Worm (Caenorhabditis elegans) whole organism, mixed stage, embryonic: ENCODE data around the gene F11C1.1.

Experiments
- ces-1 ChIP-seq: fragments of 150-350 bp; optimal IDR thresholded peaks from 2 replicates; lab custom pipeline; 2014; ENCODE audit warnings: missing biosample characterization, missing genetic modification reagents, missing genetic modification characterization
- elt-3 ChIP-seq: fragments of 150-350 bp; optimal IDR thresholded peaks from 2 replicates; lab custom pipeline; 2014; ENCODE audit warnings: missing biosample characterization, missing genetic modification characterization
- lsy-2 ChIP-seq: fragments of 150-350 bp; optimal IDR thresholded peaks from 2 replicates; lab custom pipeline; 2014; ENCODE audit warnings: missing biosample characterization, missing genetic modification characterization
- nhr-237 ChIP-seq: fragments of 150-350 bp; optimal IDR thresholded peaks from 2 replicates; lab custom pipeline; 2014; ENCODE audit warnings: missing biosample characterization, missing genetic modification characterization
- nhr-28 ChIP-seq: fragments of 150-350 bp; optimal IDR thresholded peaks from 2 replicates; lab custom pipeline; 2014; ENCODE audit warnings: missing biosample characterization, missing genetic modification characterization

ce11 chrX:12965163-12965562 is 25.2 kb downstream of the F11C1.1 start, which contains the start of gene frpr-2:
- TF ChIP-seq nhr-237 (tag; lab: Kevin White, UChicago) (no peak), elt-3 (tag; lab: Kevin White, UChicago) (no peak), ces-1 (GFP tag; lab: Kevin White, UChicago) (no peak), lsy-2 (no peak), nhr-28 (no peak)
